Worm (Caenorhabditis elegans) whole organism, L4 larva: ENCODE results near the gene scrm-5.

Source experiments
- aha-1 ChIP-seq: fragments of 150-350 bp; peaks from one replicate; lab custom pipeline; 2014; ENCODE audit warnings: missing biosample characterization, missing genetic modification characterization
- dpl-1 ChIP-seq: fragments of 150-350 bp; optimal IDR thresholded peaks from 2 replicates; lab custom pipeline; 2014; ENCODE audit warnings: missing biosample characterization, missing genetic modification reagents, missing genetic modification characterization
- egl-27 ChIP-seq: sonication (generic microtip); optimal IDR thresholded peaks from 3 replicates; lab custom pipeline; 2017; ENCODE audit warnings: missing biosample characterization, missing genetic modification reagents, missing genetic modification characterization
- lin-13 ChIP-seq: fragments of 150-350 bp; optimal IDR thresholded peaks from 2 replicates; lab custom pipeline; 2014; ENCODE audit warnings: missing biosample characterization, missing genetic modification reagents, missing genetic modification characterization
- lin-15B ChIP-seq: fragments of 150-350 bp; sonication (generic microtip); optimal IDR thresholded peaks from 3 replicates; lab custom pipeline; 2014; ENCODE audit warnings: missing biosample characterization, missing genetic modification characterization
- lir-3 ChIP-seq: sonication (generic microtip); optimal IDR thresholded peaks from 2 replicates; lab custom pipeline; 2016; ENCODE audit warnings: mild to moderate bottlenecking, missing genetic modification characterization, missing compliant biosample characterization
- mdt-29 ChIP-seq: fragments of 200-800 bp; sonication (Bioruptor generic); IDR thresholded peaks from 2 replicates; pipeline ENCODE4 v1.3.6; 2022; ENCODE audit warnings: missing genetic modification reagents, missing genetic modification characterization, missing compliant biosample characterization
- snpc-4 ChIP-seq: fragments of 150-350 bp; optimal IDR thresholded peaks from 2 replicates; lab custom pipeline; 2014; ENCODE audit warnings: missing biosample characterization, missing genetic modification characterization
- spr-3 ChIP-seq: fragments of 200-800 bp; sonication (Bioruptor generic); optimal IDR thresholded peaks from 2 replicates; lab custom pipeline; 2018; ENCODE audit warnings: mild to moderate bottlenecking, missing genetic modification characterization, missing compliant biosample characterization
- zag-1 ChIP-seq: fragments of 150-350 bp; optimal IDR thresholded peaks from 2 replicates; lab custom pipeline; 2014; ENCODE audit warnings: missing biosample characterization, missing genetic modification characterization
- zfp-3 ChIP-seq: fragments of 200-800 bp; sonication (Bioruptor generic); conservative IDR thresholded peaks from 2 replicates; pipeline ENCODE4 v1.3.6; 2022; ENCODE audit warnings: missing genetic modification reagents, missing genetic modification characterization, missing compliant biosample characterization

DNA sequence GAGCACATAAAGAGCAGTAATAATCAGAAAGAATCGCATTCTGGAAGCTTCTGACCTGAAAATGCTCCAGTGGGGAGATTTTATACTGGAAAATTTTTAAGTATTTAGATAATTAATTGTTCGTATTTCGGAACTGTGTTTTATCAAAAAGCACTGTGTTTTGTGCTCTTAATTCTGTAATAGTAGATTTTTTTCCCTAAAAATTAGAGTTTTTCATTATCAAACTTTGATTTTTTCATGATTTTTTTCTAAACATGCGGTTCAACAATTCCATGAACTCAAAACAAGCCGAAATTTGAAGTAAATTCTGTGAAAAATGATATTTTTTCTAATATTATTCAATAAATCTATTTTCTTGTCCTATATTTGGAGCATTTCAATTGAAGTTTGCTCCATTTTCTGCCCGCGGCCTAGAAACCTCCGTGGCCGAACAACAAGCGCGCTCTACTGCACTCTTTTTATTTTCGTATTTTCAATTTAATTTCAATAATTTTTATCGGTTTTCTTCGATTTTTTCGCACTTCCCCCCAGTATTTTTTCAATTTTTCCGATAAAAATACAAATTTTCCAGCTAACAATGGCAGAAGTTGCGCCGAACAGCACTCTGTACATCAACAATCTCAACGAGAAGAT is 9.4 kb downstream of the scrm-5 start, which contains the start of the genes K08D10.13 and rnp-2:
- TF ChIP-seq snpc-4 (tag; lab: Kevin White, UChicago), result no peak
- TF ChIP-seq lin-13 (GFP tag; lab: Kevin White, UChicago), result peak; percentile 10
- no peak for TF ChIP-seq mdt-29 (GFP tag; lab: Robert Waterston, UW)
- no peak for TF ChIP-seq zfp-3 (GFP tag; lab: Robert Waterston, UW)
- no peak for TF ChIP-seq lir-3 (tag; lab: Kevin White, UChicago)
- TF ChIP-seq dpl-1 (GFP tag; lab: Kevin White, UChicago), result peak; percentile 63
- no peak for TF ChIP-seq egl-27 (tag; lab: Kevin White, UChicago)
- peak; percentile 43 for TF ChIP-seq aha-1 (tag; lab: Kevin White, UChicago)
- TF ChIP-seq lin-15B (tag; lab: Kevin White, UChicago), result no peak
- no peak for TF ChIP-seq zag-1 (tag; lab: Kevin White, UChicago)
- TF ChIP-seq spr-3 (GFP tag; lab: Kevin White, UChicago), result no peak
